Fruit fly (Drosophila melanogaster) S2 (cell line): ENCODE results near the gene skd.

Source experiments
- CG8478 ChIP-seq: fragments of >200 bp; optimal IDR thresholded peaks from 2 replicates; lab custom pipeline; 2018
- CTCF ChIP-seq, 2 experiments: fragments of >200 bp; optimal IDR thresholded peaks; 2 replicates each; lab custom pipeline; 2018

dm6 chr3L:21060189-21061070 lies 33.2 kb upstream of the skd start:
- TF ChIP-seq CTCF (optimal IDR thresholded peaks at IDR 0.05; lab: Kevin White, UChicago) (no peak), CG8478 (lab: Kevin White, UChicago) (no peak)
